Fruit fly (Drosophila melanogaster) S2 (cell line): ENCODE results near the gene Pi4KIIIalpha.

ENCODE experiments used
- CG8478 ChIP-seq: fragments of >200 bp; optimal IDR thresholded peaks from 2 replicates; lab custom pipeline; 2018
- CTCF ChIP-seq, 2 experiments: fragments of >200 bp; optimal IDR thresholded peaks; 2 replicates each; lab custom pipeline; 2018

- TF ChIP-seq CG8478 (lab: Kevin White, UChicago) (no peak), CTCF (optimal IDR thresholded peaks at IDR 0.05; lab: Kevin White, UChicago) (no peak)
Observed at dm6 chrX:2663416-2663815, 38.8 kb downstream of the Pi4KIIIalpha start.
